Worm (Caenorhabditis elegans): ENCODE measurements around the gene Y73F8A.22.

The Y73F8A.22 gene

DNA sequence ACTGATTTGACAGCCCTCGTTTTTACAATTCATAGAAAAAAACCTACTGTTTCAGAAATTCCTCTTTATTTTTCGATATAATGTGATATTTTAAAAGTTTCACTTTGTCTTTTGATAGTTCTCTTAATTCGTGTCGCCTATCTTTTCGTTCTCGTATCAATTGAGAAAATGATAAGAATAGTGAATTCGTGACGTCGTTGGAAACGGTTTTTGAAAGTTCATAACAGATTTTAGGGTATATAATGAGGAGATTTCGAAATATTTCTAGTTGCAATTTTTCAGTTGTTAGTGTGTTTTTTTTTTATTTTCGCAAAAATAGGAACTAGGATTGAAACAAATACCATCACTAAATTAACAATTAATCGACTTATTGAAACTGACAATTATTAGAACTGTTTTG lies 49.7 kb downstream of the Y73F8A.22 start:
- no peak for TF ChIP-seq cebp-1 (GFP tag; IDR thresholded peaks at IDR 0.05)
- no peak for TF ChIP-seq cebp-1 (tag; optimal IDR thresholded peaks at IDR 0.05)
- TF ChIP-seq F52B5.7 (tag; optimal IDR thresholded peaks at IDR 0.05): no peak
- TF ChIP-seq attf-6 (GFP tag; IDR thresholded peaks at IDR 0.05): no peak
- TF ChIP-seq egl-18 (GFP tag; IDR thresholded peaks at IDR 0.05): no peak
- no peak for TF ChIP-seq madf-6 (GFP tag; IDR thresholded peaks at IDR 0.05)
- no peak for TF ChIP-seq rpc-1 (optimal IDR thresholded peaks at IDR 0.05)
- no peak for TF ChIP-seq rpc-1 (tag; optimal IDR thresholded peaks at IDR 0.05)
- TF ChIP-seq ztf-28 (GFP tag; IDR thresholded peaks at IDR 0.05): no peak
- no peak for TF ChIP-seq chd-7 (tag; optimal IDR thresholded peaks at IDR 0.05)
- TF ChIP-seq lin-35 (GFP tag; optimal IDR thresholded peaks at IDR 0.05): no peak
- TF ChIP-seq F33H1.4 (GFP tag; IDR thresholded peaks at IDR 0.05): no peak

- TF ChIP-seq lin-26 (GFP tag; IDR thresholded peaks at IDR 0.05) (no peak), efl-1 (GFP tag; optimal IDR thresholded peaks at IDR 0.05) (no peak), attf-6 (GFP tag; IDR thresholded peaks at IDR 0.05) (no peak), B0336.3 (GFP tag; IDR thresholded peaks at IDR 0.05) (no peak), ztf-6 (GFP tag; IDR thresholded peaks at IDR 0.05) (no peak), xnd-1 (tag; optimal IDR thresholded peaks at IDR 0.05) (no peak), mel-28 (tag; optimal IDR thresholded peaks at IDR 0.05; ENCODE audit: borderline replicate concordance) (no peak), F57A8.1 (GFP tag; optimal IDR thresholded peaks at IDR 0.05) (no peak), cebp-2 (GFP tag; IDR thresholded peaks at IDR 0.05) (no peak), F37B4.10 (GFP tag; IDR thresholded peaks at IDR 0.05) (no peak), unc-130 (GFP tag; optimal IDR thresholded peaks at IDR 0.05) (no peak), B0261.1 (tag; optimal IDR thresholded peaks at IDR 0.05) (no peak), F39B2.1 (GFP tag; IDR thresholded peaks at IDR 0.05) (no peak), aptf-3 (GFP tag; IDR thresholded peaks at IDR 0.05) (no peak), ceh-79 (tag; optimal IDR thresholded peaks at IDR 0.05) (no peak), ets-4 (GFP tag; optimal IDR thresholded peaks at IDR 0.05) (no peak), F57C9.4 (tag; optimal IDR thresholded peaks at IDR 0.05) (no peak), snpc-4 (GFP tag; optimal IDR thresholded peaks at IDR 0.05) (no peak), snpc-4 (tag; optimal IDR thresholded peaks at IDR 0.05) (no peak), C17E4.6 (GFP tag; IDR thresholded peaks at IDR 0.05) (no peak), lsl-1 (GFP tag; optimal IDR thresholded peaks at IDR 0.05) (no peak)
These were observed 50.3 kb downstream of the Y73F8A.22 start, which contains the start of gene Y73F8A.1159 for ce11 chrIV:15390927-15391326. Gene Y73F8A.1159, minus strand, starts transcription at chrIV:15391027.

Data from whole organism, young adult.